Worm (Caenorhabditis elegans): ENCODE results near the gene lsm-7.

lsm-7 gene

DNA sequence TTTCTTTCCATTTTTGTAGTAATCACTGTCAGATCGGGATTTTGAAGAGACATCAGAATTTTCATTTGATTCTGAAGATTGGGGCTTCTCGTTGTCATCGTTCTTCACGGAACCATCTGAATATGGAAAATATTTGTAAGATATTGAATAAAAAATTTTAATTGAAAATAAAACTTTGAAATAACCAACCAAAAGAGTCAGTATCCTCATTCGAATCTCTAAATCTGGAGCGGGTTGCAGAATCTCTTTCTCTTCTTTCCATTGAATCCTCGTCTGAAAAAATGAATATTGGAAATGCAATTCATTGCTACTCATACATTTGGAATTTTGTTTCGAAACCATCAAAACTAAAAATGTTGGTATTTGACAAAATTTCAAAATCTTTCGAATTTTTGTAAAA lies 35.1 kb upstream of the lsm-7 start:
- TF ChIP-seq nfya-2 (GFP tag; IDR thresholded peaks at IDR 0.05): no peak
- TF ChIP-seq F23B12.7 (tag; optimal IDR thresholded peaks at IDR 0.05; ENCODE audit: insufficient read depth): no peak
- TF ChIP-seq Y56A3A.18 (GFP tag; IDR thresholded peaks at IDR 0.05): no peak
- TF ChIP-seq let-607 (tag; optimal IDR thresholded peaks at IDR 0.05): no peak
- TF ChIP-seq egrh-3 (GFP tag; IDR thresholded peaks at IDR 0.05): no peak
- no peak for TF ChIP-seq lin-54 (GFP tag; optimal IDR thresholded peaks at IDR 0.05)
- TF ChIP-seq mcd-1 (GFP tag; IDR thresholded peaks at IDR 0.05): no peak
- TF ChIP-seq F22D6.2 (tag; optimal IDR thresholded peaks at IDR 0.05): no peak

DNA sequence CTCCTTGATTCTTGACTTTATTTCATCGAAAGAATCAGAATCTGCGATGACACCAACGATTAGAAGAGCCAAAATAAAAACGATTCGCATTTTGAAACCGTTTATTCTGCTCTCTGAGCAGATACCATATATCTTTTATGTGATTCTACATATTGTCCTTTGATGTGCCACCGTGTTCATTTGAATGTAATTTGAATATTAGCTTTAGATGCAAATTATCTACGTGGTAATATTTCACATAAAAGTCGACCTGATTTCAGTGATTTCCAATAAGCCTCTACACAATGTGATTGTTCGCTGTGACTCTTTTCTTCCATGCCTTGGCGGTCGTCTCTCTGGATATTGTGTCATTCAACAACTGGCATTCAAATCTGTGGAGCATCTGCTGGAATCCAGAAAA lies 34.2 kb upstream of the lsm-7 start, which contains the start of the genes F13E9.9 and F13E9.19:
Gene F13E9.9 (minus strand): TSS at position 101 of the 400 bp plus-strand sequence.
Gene F13E9.19 (plus strand): TSS at position 316 of the 400 bp plus-strand sequence.
- TF ChIP-seq K12H6.12 (tag; optimal IDR thresholded peaks at IDR 0.05) (no peak), F52B5.7 (tag; optimal IDR thresholded peaks at IDR 0.05) (no peak), ceh-91 (GFP tag; IDR thresholded peaks at IDR 0.05) (no peak), dox-1 (GFP tag; IDR thresholded peaks at IDR 0.05) (no peak), ceh-100 (GFP tag; IDR thresholded peaks at IDR 0.05) (no peak), hlh-12 (tag; optimal IDR thresholded peaks at IDR 0.05) (no peak), unc-62 (GFP tag; optimal IDR thresholded peaks at IDR 0.05) (no peak)

DNA sequence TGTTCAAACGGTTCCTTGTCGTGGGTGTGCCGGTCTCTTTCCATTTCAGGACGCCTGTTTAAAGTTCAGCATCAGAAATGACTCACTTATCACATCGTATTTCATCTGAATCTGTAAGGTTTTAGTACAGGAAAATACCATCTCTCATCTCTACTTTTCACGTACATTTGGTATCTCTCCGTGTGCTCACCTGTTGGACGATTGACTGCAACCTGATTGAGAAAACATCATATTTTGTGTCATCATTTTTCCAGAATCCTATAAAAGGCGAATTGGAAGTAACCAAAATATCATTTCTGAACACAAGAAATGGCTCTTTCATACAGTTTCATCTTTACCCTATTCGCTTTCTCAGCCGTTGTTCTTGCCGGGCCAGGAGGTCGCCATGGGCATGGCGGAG lies 33.2 kb upstream of the lsm-7 start, which contains the start of gene srlf-30:
Gene srlf-30 (plus strand): TSS at position 301 of the 400 bp plus-strand sequence.
- TF ChIP-seq F55B11.4 (tag; optimal IDR thresholded peaks at IDR 0.05; ENCODE audit: borderline replicate concordance, insufficient read depth) (no peak), lag-1 (GFP tag; IDR thresholded peaks at IDR 0.05) (no peak), C17E4.6 (GFP tag; IDR thresholded peaks at IDR 0.05) (no peak)

DNA sequence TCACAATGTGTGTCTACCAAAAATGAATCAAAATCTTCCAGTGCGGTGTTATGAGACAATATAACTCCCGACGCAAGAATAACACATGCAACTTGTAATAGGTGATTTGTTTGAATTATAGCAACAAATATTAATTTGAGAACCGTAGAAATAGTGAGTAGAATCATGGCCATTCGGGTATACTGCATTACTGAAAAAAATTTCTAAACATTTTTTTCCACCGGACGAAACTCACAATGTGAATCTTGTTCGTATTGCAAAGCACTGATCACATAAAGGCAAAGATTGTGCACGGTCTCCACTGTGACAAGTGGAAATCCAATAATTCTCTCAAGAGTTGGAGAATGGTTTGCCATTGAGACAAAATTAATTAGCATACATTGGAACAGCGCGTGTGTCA lies 30.8 kb upstream of the lsm-7 start:
- TF ChIP-seq pha-4 (tag; optimal IDR thresholded peaks at IDR 0.05) (no peak), efl-1 (GFP tag; optimal IDR thresholded peaks at IDR 0.05) (no peak), F57C9.4 (tag; optimal IDR thresholded peaks at IDR 0.05) (no peak), dpff-1 (tag; optimal IDR thresholded peaks at IDR 0.05) (no peak)

DNA sequence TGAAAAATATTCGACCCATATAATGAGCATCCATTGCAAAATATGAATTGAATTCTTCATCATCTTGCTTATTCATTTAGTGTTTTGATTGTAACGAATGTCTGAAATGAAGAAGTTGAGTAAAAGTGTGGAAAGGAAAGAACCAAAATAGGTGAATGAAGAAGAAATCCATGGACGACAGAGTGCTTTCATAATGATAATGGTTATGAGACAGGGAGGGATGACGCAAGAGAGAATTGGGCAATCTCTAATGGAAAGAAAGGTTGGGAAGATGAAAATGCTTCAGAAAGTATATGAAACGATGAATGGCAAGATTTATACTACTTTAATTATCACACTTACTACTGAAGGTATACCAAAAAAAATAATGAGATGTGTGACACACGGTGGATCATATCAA lies 29.0 kb upstream of the lsm-7 start, which contains the start of gene ZK596.3:
Gene ZK596.3 (minus strand): TSS at position 101 of the 400 bp plus-strand sequence.
- TF ChIP-seq gei-17 (GFP tag; optimal IDR thresholded peaks at IDR 0.05): no peak
- TF ChIP-seq snpc-1.1 (tag; optimal IDR thresholded peaks at IDR 0.05; ENCODE audit: insufficient read depth): no peak
- TF ChIP-seq ztf-18 (tag; optimal IDR thresholded peaks at IDR 0.05): no peak
- no peak for TF ChIP-seq ccch-3 (GFP tag; optimal IDR thresholded peaks at IDR 0.05)
- TF ChIP-seq F22D6.2 (tag; optimal IDR thresholded peaks at IDR 0.05): no peak
- TF ChIP-seq repo-1 (tag; optimal IDR thresholded peaks at IDR 0.05): no peak
- no peak for TF ChIP-seq ceh-79 (tag; optimal IDR thresholded peaks at IDR 0.05)

DNA sequence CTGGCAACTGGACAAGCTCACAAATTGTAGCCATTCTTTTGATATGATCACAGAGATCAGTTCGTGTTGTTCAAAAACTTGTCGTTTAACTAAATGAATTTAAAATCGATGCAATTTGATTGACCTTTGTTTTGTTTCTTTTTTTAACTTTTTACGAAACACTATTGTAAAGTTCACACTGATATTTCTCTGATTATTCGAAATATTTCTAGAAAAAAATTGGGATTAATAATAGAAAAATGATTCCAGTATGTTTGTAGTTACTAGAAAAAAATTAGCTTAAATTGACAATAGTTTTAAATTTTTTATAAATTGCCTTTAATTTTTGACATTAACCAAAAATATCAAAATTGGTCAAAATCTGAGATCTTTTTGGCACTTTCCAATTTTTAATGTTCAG lies 24.1 kb upstream of the lsm-7 start, which contains the start of gene ZK596.2:
Gene ZK596.2 (minus strand): TSS at position 101 of the 400 bp plus-strand sequence.
- TF ChIP-seq hlh-26 (GFP tag; conservative IDR thresholded peaks at IDR 0.05) (no peak), ztf-25 (GFP tag; IDR thresholded peaks at IDR 0.05) (no peak), mcd-1 (GFP tag; IDR thresholded peaks at IDR 0.05) (no peak), nfyb-1 (GFP tag; IDR thresholded peaks at IDR 0.05) (no peak), ekl-4 (GFP tag; IDR thresholded peaks at IDR 0.05) (no peak), Y95B8A.8 (GFP tag; IDR thresholded peaks at IDR 0.05) (no peak), pbrm-1 (GFP tag; IDR thresholded peaks at IDR 0.05) (no peak), tbp1 (GFP tag; optimal IDR thresholded peaks at IDR 0.05) (no peak), F39B2.1 (GFP tag; IDR thresholded peaks at IDR 0.05) (no peak), madf-10 (tag; optimal IDR thresholded peaks at IDR 0.05) (no peak), snpc-4 (GFP tag; optimal IDR thresholded peaks at IDR 0.05) (no peak), snpc-4 (tag; optimal IDR thresholded peaks at IDR 0.05) (no peak), tbx-9 (tag; optimal IDR thresholded peaks at IDR 0.05; ENCODE audit: borderline replicate concordance) (no peak), let-607 (tag; optimal IDR thresholded peaks at IDR 0.05) (no peak), lir-1 (GFP tag; conservative IDR thresholded peaks at IDR 0.05) (no peak), B0019.2 (GFP tag; conservative IDR thresholded peaks at IDR 0.05) (no peak)

Data from whole organism, young adult.